Worm (Caenorhabditis elegans) whole organism, midembryonic: Measurements from ENCODE around the gene mnp-1.

Experiments
- T22C8.4 ChIP-seq: fragments of 200-800 bp; sonication (Bioruptor generic); IDR thresholded peaks from 2 replicates; pipeline ENCODE4 v1.3.6; 2022; ENCODE audit warnings: missing genetic modification characterization, missing compliant biosample characterization
- cog-1 ChIP-seq: sonication (generic microtip); optimal IDR thresholded peaks from 2 replicates; lab custom pipeline; 2016; ENCODE audit warnings: missing genetic modification characterization, missing compliant biosample characterization
- flt-1 ChIP-seq: fragments of 200-800 bp; sonication (Bioruptor generic); IDR thresholded peaks from 2 replicates; pipeline ENCODE4 v1.3.6; 2022; ENCODE audit warnings: missing genetic modification characterization, missing compliant biosample characterization
- med-1 ChIP-seq: sonication (generic microtip); optimal IDR thresholded peaks from 2 replicates; lab custom pipeline; 2017; ENCODE audit warnings: missing genetic modification characterization, mild to moderate bottlenecking, missing compliant biosample characterization, antibody characterized with exemption, missing genetic modification reagents; ENCODE audit not compliant: insufficient read depth
- ref-1 ChIP-seq: fragments of 200-800 bp; sonication (Bioruptor generic); conservative IDR thresholded peaks from 2 replicates; pipeline ENCODE4 v1.3.6; 2022; ENCODE audit warnings: missing genetic modification reagents, missing genetic modification characterization, missing compliant biosample characterization
- ztf-23 ChIP-seq: fragments of 200-800 bp; sonication (Bioruptor generic); IDR thresholded peaks from 2 replicates; pipeline ENCODE4 v1.3.6; 2022; ENCODE audit warnings: missing genetic modification reagents, missing genetic modification characterization, missing compliant biosample characterization

DNA sequence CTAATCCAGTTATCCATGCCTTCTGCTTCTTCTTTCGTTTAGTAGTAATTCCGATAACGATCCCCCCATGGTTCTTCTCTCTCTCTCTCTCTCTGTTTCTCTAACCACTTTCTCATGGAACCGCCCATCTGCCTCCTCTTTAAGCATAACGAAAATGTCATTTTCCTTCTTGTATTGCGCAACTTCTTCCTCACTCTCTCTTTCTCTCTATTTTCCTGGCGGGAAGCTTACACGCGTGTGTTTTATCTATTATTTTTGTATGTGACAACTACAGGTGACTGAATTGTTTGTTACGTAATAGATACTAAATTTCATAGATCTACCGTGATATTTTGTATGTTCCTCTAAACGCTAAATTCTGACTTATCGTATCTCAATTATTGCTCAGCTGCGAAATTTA, 34.0 kb downstream of the mnp-1 start:
- TF ChIP-seq ref-1 (GFP tag; lab: Robert Waterston, UW) (no peak), ztf-23 (GFP tag; lab: Robert Waterston, UW) (no peak), flt-1 (GFP tag; lab: Robert Waterston, UW) (no peak), med-1 (no peak), cog-1 (tag; lab: Kevin White, UChicago) (no peak), T22C8.4 (no peak)
